Worm (Caenorhabditis elegans) whole organism, dauer: Measurements from ENCODE around the gene clec-225.
"Not testable (repeated sequence)": the region's sequence is repeated elsewhere in the genome, so short reads cannot be mapped to it uniquely, and the experiment has no call there.

Experiments
- unc-62 ChIP-seq: sonication (generic microtip); optimal IDR thresholded peaks from 2 replicates; lab custom pipeline; 2017; ENCODE audit warnings: missing biosample characterization, missing genetic modification reagents, missing genetic modification characterization

clec-225 gene

DNA sequence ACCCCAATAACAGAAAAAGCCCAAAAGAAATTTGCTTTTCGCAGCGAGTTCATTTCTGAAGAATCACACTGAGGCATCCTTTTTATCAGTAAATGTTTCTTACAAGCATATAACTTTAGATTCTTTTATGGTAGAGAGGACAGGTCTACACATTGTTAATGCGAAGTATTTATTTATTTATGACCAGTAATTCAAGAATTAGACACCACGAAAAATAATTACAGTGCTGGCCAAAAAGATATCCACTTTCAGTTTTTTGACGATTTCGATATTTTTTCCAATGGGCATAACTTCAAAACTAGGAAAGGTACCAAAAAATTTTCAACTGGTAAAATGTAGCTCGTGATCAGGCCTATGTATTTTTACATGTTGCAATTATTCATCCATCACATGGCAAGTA lies at the start of gene clec-225:
TSS of gene clec-225 (minus strand) at position 101 of the 400 bp plus-strand sequence.
- not testable (repeated sequence) for TF ChIP-seq unc-62 (GFP tag; lab: Kevin White, UChicago)

DNA sequence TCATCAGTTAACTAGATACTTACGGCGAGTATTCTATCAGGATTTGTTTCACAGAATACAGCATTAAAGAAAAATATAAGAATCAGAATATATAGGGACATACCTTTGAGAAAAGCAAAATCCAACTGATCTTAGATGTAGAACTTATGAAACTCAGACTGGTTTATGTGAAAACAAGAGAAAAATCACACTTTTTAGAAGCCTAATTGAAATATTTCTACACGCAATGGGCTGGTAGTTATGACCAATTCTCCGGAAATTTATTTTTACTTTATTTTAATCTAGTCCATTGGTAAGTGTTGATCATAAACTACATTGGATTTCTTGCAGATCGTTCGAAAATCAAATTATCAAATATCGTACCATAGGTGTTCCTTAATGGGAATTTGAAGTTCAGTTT lies 49.5 kb upstream of the clec-225 start, which contains the start of gene T09E8.4:
TSS of gene T09E8.4 (minus strand) at position 101 of the 400 bp plus-strand sequence.
- TF ChIP-seq unc-62 (GFP tag; lab: Kevin White, UChicago): no peak

DNA sequence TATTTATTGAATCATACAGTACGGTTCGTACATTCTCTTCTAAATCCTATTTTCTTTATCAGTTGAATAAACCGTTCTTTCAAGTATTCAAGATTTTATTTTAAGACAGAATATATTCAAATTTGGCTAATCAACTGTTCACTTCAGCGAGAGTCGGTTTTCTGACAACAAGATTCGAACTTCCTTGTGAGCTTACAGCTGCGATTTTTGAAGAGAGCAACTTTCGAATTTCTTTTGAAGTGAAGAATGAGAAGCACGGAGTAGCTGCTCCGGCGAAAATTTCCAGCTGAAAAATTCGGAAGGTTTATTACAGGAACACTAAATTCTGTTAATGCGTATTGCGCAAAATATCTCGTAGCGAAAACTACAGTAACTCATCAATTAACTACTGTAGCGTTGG lies 46.8 kb upstream of the clec-225 start:
- no peak for TF ChIP-seq unc-62 (GFP tag; lab: Kevin White, UChicago)

ce11 chrV:13179986-13180591 lies 45.4 kb upstream of the clec-225 start, which contains the start of gene cni-1:
TSS of gene cni-1 (plus strand) at chrV:13180330.
- TF ChIP-seq unc-62 (GFP tag; lab: Kevin White, UChicago): no peak

DNA sequence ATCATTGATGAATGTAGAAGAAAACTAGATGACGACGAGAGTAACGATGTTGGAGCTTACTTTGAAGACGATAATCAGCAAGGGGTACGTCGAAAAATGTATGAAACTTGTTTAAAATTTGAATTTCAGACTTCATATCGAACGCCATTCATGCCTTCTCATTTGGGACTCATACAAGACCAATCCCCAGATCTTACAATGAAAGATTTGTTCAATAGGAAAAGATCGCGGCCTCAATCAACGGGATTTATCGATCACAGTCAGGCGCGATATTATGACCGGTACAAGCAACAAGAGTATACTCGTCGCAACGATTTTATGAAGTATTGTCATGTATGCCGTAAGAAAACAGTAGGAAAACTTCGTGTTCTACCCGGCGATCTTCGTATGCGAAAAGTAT lies 42.1 kb upstream of the clec-225 start:
- TF ChIP-seq unc-62 (GFP tag; lab: Kevin White, UChicago): no peak

DNA sequence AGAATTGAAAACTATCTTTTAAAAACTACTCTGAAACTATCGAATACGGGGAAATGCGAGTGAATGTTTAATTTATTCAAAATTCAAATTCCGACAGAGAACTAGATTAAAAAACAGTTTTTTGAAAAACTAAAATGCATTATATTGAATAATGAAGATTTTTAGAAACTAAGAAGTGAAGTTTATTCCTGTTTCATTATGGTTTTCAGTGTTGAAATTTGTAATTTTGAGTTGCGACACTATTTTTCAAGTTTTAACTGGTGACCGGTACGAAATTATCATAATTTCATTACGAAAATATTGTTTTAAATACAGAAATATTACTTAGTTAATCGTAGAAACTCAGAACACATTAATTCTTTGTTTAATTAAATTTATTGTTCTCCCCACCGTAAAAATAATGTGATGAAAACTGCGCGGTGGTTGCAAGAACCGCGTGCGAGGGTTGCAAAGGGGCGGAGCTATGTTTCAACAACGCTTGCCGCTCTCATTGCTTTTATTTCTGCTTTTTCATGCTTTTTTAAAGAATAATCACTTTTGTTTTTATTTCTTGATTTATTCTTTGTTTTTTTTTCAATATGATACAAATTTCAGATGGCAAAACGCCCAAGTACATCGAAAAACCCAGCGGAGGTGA lies 41.5 kb upstream of the clec-225 start, which contains the start of gene him-17:
TSS of gene him-17 (plus strand) at position 595 of the 637 bp plus-strand sequence.
- TF ChIP-seq unc-62 (GFP tag; lab: Kevin White, UChicago): no peak

DNA sequence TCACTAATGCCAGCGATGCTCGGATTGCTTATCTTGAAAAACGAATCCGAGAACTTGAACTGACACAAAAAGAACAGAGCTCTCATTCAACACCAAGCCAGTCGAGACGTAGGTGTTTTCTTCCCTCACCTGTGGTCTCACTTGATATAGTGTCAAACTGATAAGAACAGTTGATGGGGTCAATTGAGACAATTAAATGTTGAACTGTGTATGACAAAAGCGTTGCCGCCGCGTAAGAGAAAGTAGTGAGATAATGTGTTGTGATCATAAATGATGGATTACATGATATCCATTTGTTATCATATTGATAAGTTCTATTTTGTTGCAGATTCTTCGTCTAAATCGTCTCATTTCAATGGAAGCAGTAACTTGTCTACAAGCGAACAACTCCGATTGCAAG lies 39.0 kb upstream of the clec-225 start:
- TF ChIP-seq unc-62 (GFP tag; lab: Kevin White, UChicago): no peak

- no peak for TF ChIP-seq unc-62 (GFP tag; lab: Kevin White, UChicago)
These were observed 35.8 kb upstream of the clec-225 start for ce11 chrV:13170497-13170896.

ce11 chrV:13166582-13166981 lies 31.9 kb upstream of the clec-225 start:
- TF ChIP-seq unc-62 (GFP tag; lab: Kevin White, UChicago): no peak

- no peak for TF ChIP-seq unc-62 (GFP tag; lab: Kevin White, UChicago)
These were observed 30.6 kb upstream of the clec-225 start for ce11 chrV:13165244-13165643.

DNA sequence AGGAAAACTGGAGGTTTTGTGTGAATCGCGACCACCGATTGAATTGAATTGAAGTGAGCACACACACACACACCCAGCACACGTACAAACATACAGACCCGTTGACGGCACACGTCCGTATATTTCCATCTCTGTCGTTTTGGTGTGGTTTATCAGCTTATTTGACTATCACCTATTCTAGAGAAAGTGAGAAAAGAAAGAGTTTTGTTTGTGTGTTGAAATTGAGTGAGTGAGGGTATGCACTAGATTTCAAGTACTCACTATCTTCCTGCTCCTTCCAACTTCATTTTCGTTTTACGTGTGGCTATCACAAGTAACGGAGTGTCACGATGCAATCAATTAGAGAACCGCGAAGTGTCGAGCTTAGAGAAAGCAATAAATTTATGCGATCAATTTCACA lies 29.2 kb upstream of the clec-225 start:
- no peak for TF ChIP-seq unc-62 (GFP tag; lab: Kevin White, UChicago)

DNA sequence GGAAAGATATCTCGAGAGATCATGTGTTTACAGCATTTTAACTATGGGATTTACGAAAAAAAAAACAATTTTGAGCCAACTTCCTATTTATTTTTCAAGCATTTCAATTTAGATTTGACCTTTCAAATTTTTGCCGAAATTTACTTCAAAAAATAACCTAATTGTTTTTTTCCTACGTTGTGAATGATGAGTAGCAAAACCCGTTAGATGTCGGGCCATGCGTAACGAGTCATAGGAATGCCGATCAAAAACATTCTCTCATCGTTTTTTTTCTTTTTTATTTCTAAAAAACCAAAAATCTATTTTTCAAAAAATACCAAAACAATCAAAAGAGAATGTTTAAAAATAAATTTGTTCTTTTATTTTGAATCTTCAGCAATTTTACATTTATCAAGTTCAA lies 28.2 kb upstream of the clec-225 start:
- no peak for TF ChIP-seq unc-62 (GFP tag; lab: Kevin White, UChicago)

ce11 chrV:13161052-13161451 lies 26.4 kb upstream of the clec-225 start:
- no peak for TF ChIP-seq unc-62 (GFP tag; lab: Kevin White, UChicago)

- TF ChIP-seq unc-62 (GFP tag; lab: Kevin White, UChicago): no peak
These were observed 22.4 kb upstream of the clec-225 start for ce11 chrV:13157073-13157472.

- TF ChIP-seq unc-62 (GFP tag; lab: Kevin White, UChicago): no peak
These were observed 19.5 kb upstream of the clec-225 start for ce11 chrV:13154225-13154624.

- TF ChIP-seq unc-62 (GFP tag; lab: Kevin White, UChicago): no peak
These were observed 17.9 kb upstream of the clec-225 start, which contains the start of gene noca-1 for ce11 chrV:13152575-13152974. TSS of gene noca-1 (plus strand) at chrV:13152919.

DNA sequence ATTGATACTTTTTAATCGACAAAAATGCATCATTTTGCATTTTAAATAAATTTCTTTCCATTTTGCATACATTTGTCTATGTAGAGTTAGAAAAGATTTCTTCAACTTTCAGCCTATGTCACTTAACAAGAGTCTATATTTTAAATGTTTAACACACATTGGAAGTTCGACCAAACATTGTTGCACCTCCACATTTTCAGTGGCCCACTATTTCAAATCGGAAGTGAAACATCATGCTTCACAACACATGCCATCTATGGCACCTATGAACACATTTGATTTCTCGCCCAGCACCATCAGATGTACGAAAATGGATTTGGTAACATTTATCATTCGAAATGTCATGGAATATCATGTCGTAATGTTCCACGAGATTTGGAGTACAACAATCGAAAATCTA lies 4.0 kb upstream of the clec-225 start, which contains the start of gene dhc-3:
TSS of gene dhc-3 (plus strand) at position 301 of the 400 bp plus-strand sequence.
- TF ChIP-seq unc-62 (GFP tag; lab: Kevin White, UChicago): no peak
